Worm (Caenorhabditis elegans) whole organism, L1 larva: ENCODE data around the gene W03G1.5.

ENCODE experiments used
- egl-27 ChIP-seq, 2 experiments: fragments of 150-350 bp in 1 of 2; sonication (generic microtip); optimal IDR thresholded peaks; 3 replicates each; lab custom pipeline; 2017 to 2018; ENCODE audit warnings: missing biosample characterization in 2 of 2, missing genetic modification characterization in 2 of 2, missing genetic modification reagents in 2 of 2
- jun-1 ChIP-seq: fragments of 150-350 bp; optimal IDR thresholded peaks from 2 replicates; lab custom pipeline; 2014; ENCODE audit warnings: missing biosample characterization, missing genetic modification reagents, missing genetic modification characterization
- nhr-90 ChIP-seq: sonication (generic microtip); optimal IDR thresholded peaks from 2 replicates; lab custom pipeline; 2016; ENCODE audit warnings: mild to moderate bottlenecking, missing genetic modification characterization, missing compliant biosample characterization; ENCODE audit not compliant: poor library complexity
- unc-62 ChIP-seq: fragments of 150-350 bp; optimal IDR thresholded peaks from 2 replicates; lab custom pipeline; 2014; ENCODE audit warnings: missing biosample characterization, missing genetic modification reagents, missing genetic modification characterization

- TF ChIP-seq unc-62 (GFP tag; lab: Kevin White, UChicago) (no peak), jun-1 (tag; lab: Kevin White, UChicago) (no peak), nhr-90 (tag; lab: Kevin White, UChicago) (no peak), egl-27 (tag; optimal IDR thresholded peaks at IDR 0.05; lab: Kevin White, UChicago) (no peak)
Measured at ce11 chrIV:554005-554404, 47.7 kb upstream of the W03G1.5 start.
